Worm (Caenorhabditis elegans) whole organism, L4 larva: ENCODE results near the gene C02B8.6.
A peak's percentile ranks its signal among the peaks of the same experiment; 100 is the strongest.

ENCODE experiments used
- F10B5.3 ChIP-seq: sonication (generic microtip); optimal IDR thresholded peaks from 2 replicates; lab custom pipeline; 2016; ENCODE audit warnings: mild to moderate bottlenecking, missing genetic modification characterization, missing compliant biosample characterization
- R02D3.7 ChIP-seq: fragments of 150-350 bp; sonication (generic microtip); optimal IDR thresholded peaks from 3 replicates; lab custom pipeline; 2014; ENCODE audit warnings: missing biosample characterization, missing genetic modification characterization
- mep-1 ChIP-seq: fragments of 150-350 bp; sonication (generic microtip); optimal IDR thresholded peaks from 3 replicates; lab custom pipeline; 2014; ENCODE audit warnings: missing biosample characterization, missing genetic modification characterization
- nhr-11 ChIP-seq: fragments of 150-350 bp; optimal IDR thresholded peaks from 2 replicates; lab custom pipeline; 2014; ENCODE audit warnings: missing biosample characterization, missing genetic modification characterization
- nhr-6 ChIP-seq: fragments of 150-350 bp; optimal IDR thresholded peaks from 2 replicates; lab custom pipeline; 2014; ENCODE audit warnings: missing biosample characterization, missing genetic modification characterization
- rbr-2 ChIP-seq: sonication (generic microtip); optimal IDR thresholded peaks from 2 replicates; lab custom pipeline; 2016; ENCODE audit warnings: missing genotype, missing genetic modification characterization, missing compliant biosample characterization
- sdz-12 ChIP-seq: fragments of 200-800 bp; sonication (Bioruptor generic); optimal IDR thresholded peaks from 2 replicates; lab custom pipeline; 2018; ENCODE audit warnings: mild to moderate bottlenecking, missing genetic modification characterization, missing compliant biosample characterization
- unc-130 ChIP-seq: sonication (generic microtip); optimal IDR thresholded peaks from 2 replicates; lab custom pipeline; 2016; ENCODE audit warnings: missing genetic modification reagents, missing genetic modification characterization, missing compliant biosample characterization
- unc-39 ChIP-seq: sonication (generic microtip); optimal IDR thresholded peaks from 2 replicates; lab custom pipeline; 2017; ENCODE audit warnings: missing biosample characterization, missing genetic modification characterization
- unc-62 ChIP-seq, 3 experiments: fragments of 150-350 bp in 1 of 3; sonication (generic microtip); optimal IDR thresholded peaks in 2 of 3; peaks in 1 of 3; 1 replicate in 1 of 3; 2 replicates in 2 of 3; lab custom pipeline; 2014 to 2017; ENCODE audit warnings: missing biosample characterization in 3 of 3, missing genetic modification characterization in 3 of 3, missing genetic modification reagents in 3 of 3, missing genotype in 1 of 3

DNA sequence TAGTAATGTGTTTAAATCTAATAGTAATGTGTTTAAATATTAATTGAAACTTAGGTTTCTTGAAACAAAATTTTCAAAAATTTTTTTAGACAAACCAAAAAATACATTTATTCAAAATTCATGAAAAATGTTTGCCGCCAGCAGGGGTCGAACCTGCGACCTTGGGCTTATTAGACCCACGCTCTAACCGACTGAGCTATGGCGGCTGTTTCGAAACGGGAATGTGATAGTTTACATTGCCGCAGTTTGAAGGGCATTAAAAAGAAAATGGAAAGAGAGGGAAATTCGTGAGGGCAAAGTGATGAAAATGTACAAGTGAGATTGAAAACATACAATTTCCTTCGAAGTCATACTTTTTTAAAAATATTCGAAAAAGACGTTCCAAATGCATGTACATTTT lies 20.4 kb upstream of the C02B8.6 start:
- TF ChIP-seq unc-62 (GFP tag; optimal IDR thresholded peaks at IDR 0.05 in 1 of 2; lab: Kevin White, UChicago) (no peak), unc-62 (tag; optimal IDR thresholded peaks at IDR 0.05; lab: Kevin White, UChicago) (no peak), mep-1 (tag; lab: Kevin White, UChicago) (peak; percentile 64), R02D3.7 (tag; lab: Kevin White, UChicago) (no peak), rbr-2 (no peak), F10B5.3 (tag; lab: Kevin White, UChicago) (no peak), sdz-12 (no peak), nhr-11 (tag; lab: Kevin White, UChicago) (no peak), nhr-6 (tag; lab: Kevin White, UChicago) (no peak), unc-130 (GFP tag; lab: Kevin White, UChicago) (no peak), unc-39 (tag; lab: Kevin White, UChicago) (no peak)
